Fruit fly (Drosophila melanogaster) whole organism, embryonic: ENCODE measurements around the gene Taf8.
A peak's percentile ranks its signal among the peaks of the same experiment; 100 is the strongest.

Source experiments
- B-H2 ChIP-seq: fragments of 200-800 bp; sonication (Bioruptor generic); optimal IDR thresholded peaks from 2 replicates; lab custom pipeline; 2018; ENCODE audit warnings: missing biosample characterization, mild to moderate bottlenecking, missing genetic modification characterization
- CG10209 ChIP-seq: fragments of 200-800 bp; sonication (Bioruptor generic); optimal IDR thresholded peaks from 3 replicates; lab custom pipeline; 2017; ENCODE audit warnings: missing biosample characterization, mild to moderate bottlenecking, missing genetic modification characterization, missing genetic modification reagents
- CG11456 ChIP-seq: fragments of 200-800 bp; sonication (Bioruptor generic); IDR thresholded peaks from 3 replicates; pipeline ENCODE4 v1.3.6; 2022; ENCODE audit warnings: missing biosample characterization, missing genetic modification characterization
- CG12659 ChIP-seq: fragments of 200-800 bp; sonication (Bioruptor generic); optimal IDR thresholded peaks from 3 replicates; lab custom pipeline; 2017; ENCODE audit warnings: mild to moderate bottlenecking, missing biosample characterization, missing genetic modification reagents, missing genetic modification characterization
- CG14441 ChIP-seq: fragments of 200-800 bp; sonication (Bioruptor generic); IDR thresholded peaks from 2 replicates; pipeline ENCODE4 v1.3.6; 2022; ENCODE audit warnings: missing biosample characterization, missing genetic modification characterization
- CG14710 ChIP-seq: fragments of 200-800 bp; sonication (Bioruptor generic); optimal IDR thresholded peaks from 3 replicates; lab custom pipeline; 2019; ENCODE audit warnings: missing biosample characterization, mild to moderate bottlenecking, missing genetic modification characterization, moderate library complexity
- CG15269 ChIP-seq: fragments of 200-800 bp; sonication (Bioruptor generic); optimal IDR thresholded peaks from 2 replicates; lab custom pipeline; 2018; ENCODE audit warnings: missing biosample characterization, mild to moderate bottlenecking, missing genetic modification characterization, moderate library complexity
- CG1832 ChIP-seq: fragments of 200-800 bp; sonication (Bioruptor generic); optimal IDR thresholded peaks from 2 replicates; lab custom pipeline; 2017; ENCODE audit warnings: missing biosample characterization, mild to moderate bottlenecking, missing genetic modification characterization, inconsistent platforms
- CG2120 ChIP-seq: fragments of 200-800 bp; sonication (Bioruptor generic); optimal IDR thresholded peaks from 3 replicates; lab custom pipeline; 2016; ENCODE audit warnings: missing biosample characterization, missing genetic modification characterization
- CG4360 ChIP-seq: fragments of 200-800 bp; sonication (Bioruptor generic); IDR thresholded peaks from 2 replicates; pipeline ENCODE4 v1.3.6; 2022; ENCODE audit warnings: missing biosample characterization, missing genetic modification characterization
- CG5180 ChIP-seq: fragments of 200-800 bp; sonication (Bioruptor generic); optimal IDR thresholded peaks from 3 replicates; lab custom pipeline; 2017; ENCODE audit warnings: missing biosample characterization, missing genetic modification characterization, mild to moderate bottlenecking, moderate library complexity, missing genetic modification reagents
- CG5245 ChIP-seq: fragments of 200-800 bp; sonication (Bioruptor generic); optimal IDR thresholded peaks from 3 replicates; lab custom pipeline; 2016; ENCODE audit warnings: missing biosample characterization, missing genetic modification characterization
- CG6683 ChIP-seq: fragments of 200-800 bp; sonication (Bioruptor generic); optimal IDR thresholded peaks from 2 replicates; lab custom pipeline; 2017; ENCODE audit warnings: missing biosample characterization, mild to moderate bottlenecking, missing genetic modification characterization, missing genetic modification reagents
- CG7987 ChIP-seq: fragments of 200-800 bp; sonication (Bioruptor generic); optimal IDR thresholded peaks from 2 replicates; lab custom pipeline; 2018; ENCODE audit warnings: missing biosample characterization, mild to moderate bottlenecking, missing genetic modification characterization, moderate library complexity
- CG8290 ChIP-seq, 3 experiments: fragments of 200-800 bp; sonication (Bioruptor generic); optimal IDR thresholded peaks; 2 replicates each; lab custom pipeline; 2016 to 2019; ENCODE audit warnings: missing biosample characterization in 3 of 3, missing genetic modification characterization in 3 of 3, mild to moderate bottlenecking in 2 of 3, moderate library complexity in 1 of 3
- CG8765 ChIP-seq: fragments of 200-800 bp; sonication (Bioruptor generic); IDR thresholded peaks from 2 replicates; pipeline ENCODE4 v1.3.6; 2022; ENCODE audit warnings: missing biosample characterization, missing genetic modification characterization
- Dll ChIP-seq: fragments of 200-800 bp; sonication (Bioruptor generic); IDR thresholded peaks from 4 replicates; pipeline ENCODE4 v1.3.6; 2022; ENCODE audit warnings: missing biosample characterization, missing genetic modification characterization; ENCODE audit not compliant: partially characterized antibody
- Eip74EF ChIP-seq, 2 experiments: fragments of 200-800 bp in 1 of 2; fragments of >200 bp in 1 of 2; sonication (Bioruptor generic) in 1 of 2; optimal IDR thresholded peaks; 2 replicates each; lab custom pipeline; 2017 to 2019; ENCODE audit warnings: missing biosample characterization in 2 of 2, missing genetic modification characterization in 2 of 2, mild to moderate bottlenecking in 1 of 2, moderate library complexity in 1 of 2
- GATAe ChIP-seq: fragments of 200-800 bp; sonication (Bioruptor generic); conservative IDR thresholded peaks from 2 replicates; pipeline ENCODE4 v1.3.6; 2022; ENCODE audit warnings: missing biosample characterization, missing genetic modification characterization
- HLH4C ChIP-seq: fragments of 200-800 bp; sonication (Bioruptor generic); IDR thresholded peaks from 3 replicates; pipeline ENCODE4 v1.3.6; 2022; ENCODE audit warnings: missing biosample characterization, missing genetic modification characterization; ENCODE audit not compliant: partially characterized antibody
- Hand ChIP-seq: fragments of 200-800 bp; sonication (Bioruptor generic); optimal IDR thresholded peaks from 2 replicates; lab custom pipeline; 2017; ENCODE audit warnings: mild to moderate bottlenecking, missing biosample characterization, missing genetic modification reagents, missing genetic modification characterization
- HmgD ChIP-seq: fragments of 200-800 bp; sonication (Bioruptor generic); optimal IDR thresholded peaks from 3 replicates; lab custom pipeline; 2016; ENCODE audit warnings: missing biosample characterization, missing genetic modification characterization
- MESR4 ChIP-seq: fragments of 200-800 bp; sonication (Bioruptor generic); optimal IDR thresholded peaks from 2 replicates; lab custom pipeline; 2018; ENCODE audit warnings: missing biosample characterization, mild to moderate bottlenecking, missing genetic modification characterization, moderate library complexity
- Mad ChIP-seq: fragments of 200-800 bp; sonication (Bioruptor generic); optimal IDR thresholded peaks from 2 replicates; lab custom pipeline; 2016; ENCODE audit warnings: missing biosample characterization, missing genetic modification characterization
- Opbp ChIP-seq: fragments of 200-800 bp; sonication (Bioruptor generic); IDR thresholded peaks from 3 replicates; pipeline ENCODE4 v1.3.6; 2022; ENCODE audit warnings: missing biosample characterization, missing genetic modification characterization; ENCODE audit not compliant: partially characterized antibody
- PHDP ChIP-seq: fragments of 200-800 bp; sonication (Bioruptor generic); optimal IDR thresholded peaks from 3 replicates; lab custom pipeline; 2018; ENCODE audit warnings: missing biosample characterization, mild to moderate bottlenecking, missing genetic modification characterization, moderate library complexity
- Six4 ChIP-seq: fragments of 200-800 bp; sonication (Bioruptor generic); optimal IDR thresholded peaks from 2 replicates; lab custom pipeline; 2016; ENCODE audit warnings: missing biosample characterization, missing genetic modification characterization
- ase ChIP-seq: fragments of 200-800 bp; sonication (Bioruptor generic); IDR thresholded peaks from 3 replicates; pipeline ENCODE4 v1.3.6; 2022; ENCODE audit warnings: missing biosample characterization, missing genetic modification characterization
- az2 ChIP-seq: fragments of 200-800 bp; sonication (Bioruptor generic); optimal IDR thresholded peaks from 3 replicates; lab custom pipeline; 2016; ENCODE audit warnings: missing biosample characterization, missing genetic modification characterization
- bab2 ChIP-seq: fragments of 200-800 bp; sonication (Bioruptor generic); optimal IDR thresholded peaks from 2 replicates; lab custom pipeline; 2016; ENCODE audit warnings: missing biosample characterization, missing genetic modification characterization
- bigmax ChIP-seq: fragments of 200-800 bp; sonication (Bioruptor generic); optimal IDR thresholded peaks from 2 replicates; lab custom pipeline; 2018; ENCODE audit warnings: missing biosample characterization, mild to moderate bottlenecking, missing genetic modification characterization
- cwo ChIP-seq: fragments of 200-800 bp; sonication (Bioruptor generic); optimal IDR thresholded peaks from 3 replicates; lab custom pipeline; 2017; ENCODE audit warnings: missing biosample characterization, missing genetic modification characterization, mild to moderate bottlenecking, moderate library complexity, missing genetic modification reagents
- ewg ChIP-seq: fragments of 200-800 bp; sonication (Bioruptor generic); optimal IDR thresholded peaks from 3 replicates; lab custom pipeline; 2017; ENCODE audit warnings: mild to moderate bottlenecking, missing biosample characterization, missing genetic modification reagents, missing genetic modification characterization
- fd96Cb ChIP-seq: fragments of 200-800 bp; sonication (Bioruptor generic); optimal IDR thresholded peaks from 2 replicates; lab custom pipeline; 2018; ENCODE audit warnings: missing biosample characterization, mild to moderate bottlenecking, missing genetic modification characterization, moderate library complexity
- hkb ChIP-seq, 2 experiments: fragments of 200-800 bp in 1 of 2; fragments of >200 bp in 1 of 2; sonication (Bioruptor generic) in 1 of 2; IDR thresholded peaks in 1 of 2; optimal IDR thresholded peaks in 1 of 2; 2 replicates each; pipeline versions ENCODE4 v1.3.6 to Lab custom; 2017 to 2022; ENCODE audit warnings: missing biosample characterization in 1 of 2, missing genetic modification characterization in 1 of 2
- inv ChIP-seq: fragments of 200-800 bp; sonication (Bioruptor generic); IDR thresholded peaks from 2 replicates; pipeline ENCODE4 v1.3.6; 2022; ENCODE audit warnings: missing biosample characterization, missing genetic modification characterization; ENCODE audit not compliant: partially characterized antibody
- lov ChIP-seq, 2 experiments: fragments of 200-800 bp in 1 of 2; fragments of >200 bp in 1 of 2; sonication (Bioruptor generic) in 1 of 2; IDR thresholded peaks in 1 of 2; optimal IDR thresholded peaks in 1 of 2; 2 replicates in 1 of 2; 3 replicates in 1 of 2; pipeline versions ENCODE4 v1.3.6 to Lab custom; 2017 to 2022; ENCODE audit warnings: missing biosample characterization in 1 of 2, missing genetic modification characterization in 1 of 2
- mam ChIP-seq: fragments of 200-800 bp; sonication (Bioruptor generic); optimal IDR thresholded peaks from 3 replicates; lab custom pipeline; 2016; ENCODE audit warnings: missing biosample characterization, missing genetic modification characterization
- p53 ChIP-seq: fragments of 200-800 bp; sonication (Bioruptor generic); optimal IDR thresholded peaks from 2 replicates; lab custom pipeline; 2016; ENCODE audit warnings: missing biosample characterization, missing genetic modification characterization
- salm ChIP-seq: fragments of 200-800 bp; sonication (Bioruptor generic); optimal IDR thresholded peaks from 2 replicates; lab custom pipeline; 2018; ENCODE audit warnings: missing biosample characterization, mild to moderate bottlenecking, missing genetic modification characterization
- schlank ChIP-seq: fragments of 200-800 bp; sonication (Bioruptor generic); optimal IDR thresholded peaks from 2 replicates; lab custom pipeline; 2018; ENCODE audit warnings: missing biosample characterization, mild to moderate bottlenecking, missing genetic modification characterization
- sim ChIP-seq: fragments of 200-800 bp; sonication (Bioruptor generic); IDR thresholded peaks from 2 replicates; pipeline ENCODE4 v1.3.6; 2022; ENCODE audit warnings: missing biosample characterization, missing genetic modification characterization
- so ChIP-seq: fragments of 200-800 bp; sonication (Bioruptor generic); IDR thresholded peaks from 3 replicates; pipeline ENCODE4 v1.3.6; 2022; ENCODE audit warnings: missing biosample characterization, missing genetic modification characterization
- trem ChIP-seq: fragments of 200-800 bp; optimal IDR thresholded peaks from 3 replicates; lab custom pipeline; 2019; ENCODE audit warnings: missing biosample characterization, mild to moderate bottlenecking, missing genetic modification characterization, moderate library complexity
- twi ChIP-seq: fragments of 200-800 bp; optimal IDR thresholded peaks from 2 replicates; lab custom pipeline; 2019; ENCODE audit warnings: missing biosample characterization, mild to moderate bottlenecking, missing genetic modification characterization, moderate library complexity
- tx ChIP-seq: fragments of 200-800 bp; sonication (Bioruptor generic); optimal IDR thresholded peaks from 2 replicates; lab custom pipeline; 2016; ENCODE audit warnings: missing biosample characterization, missing genetic modification characterization
- unc-4 ChIP-seq: fragments of 200-800 bp; sonication (Bioruptor generic); IDR thresholded peaks from 2 replicates; pipeline ENCODE4 v1.3.6; 2022; ENCODE audit warnings: missing biosample characterization, missing genetic modification characterization; ENCODE audit not compliant: partially characterized antibody
- vnd ChIP-seq: fragments of 200-800 bp; sonication (Bioruptor generic); IDR thresholded peaks from 3 replicates; pipeline ENCODE4 v1.3.6; 2022; ENCODE audit warnings: missing biosample characterization, missing genetic modification characterization; ENCODE audit not compliant: partially characterized antibody

Taf8 gene

dm6 chrX:18085470-18085797 is 16.3 kb upstream of the Taf8 start, which contains the start of gene Ada3 (continued):
- TF ChIP-seq lov (optimal IDR thresholded peaks at IDR 0.05; lab: Kevin White, UChicago) (no peak), lov (GFP tag; IDR thresholded peaks at IDR 0.05; lab: Robert Waterston, UW) (no peak), tx (GFP tag; lab: Kevin White, UChicago) (peak; percentile 50), ewg (GFP tag; lab: Kevin White, UChicago) (peak; percentile 58), Six4 (GFP tag; lab: Kevin White, UChicago) (peak; percentile 57), ase (GFP tag; lab: Robert Waterston, UW) (0 out of 3 replicates have a peak, but pooled peaks have one; percentile 26), cwo (peak; percentile 48), fd96Cb (tag; lab: Kevin White, UChicago) (peak; percentile 68), p53 (no peak), az2 (GFP tag; lab: Kevin White, UChicago) (peak; percentile 70), CG14441 (peak; percentile 54; the same call in 1 of the 2 replicates), schlank (no peak), bigmax (GFP tag; lab: Kevin White, UChicago) (no peak), CG11456 (peak; percentile 76), MESR4 (no peak), CG15269 (tag; lab: Kevin White, UChicago) (peak; percentile 69), HmgD (no peak), Mad (peak; percentile 54), Eip74EF (GFP tag; optimal IDR thresholded peaks at IDR 0.05; lab: Kevin White, UChicago) (no peak), CG8290 (GFP tag; optimal IDR thresholded peaks at IDR 0.05; lab: Kevin White, UChicago) (peak; percentile 42), CG8290 (tag; optimal IDR thresholded peaks at IDR 0.05; lab: Kevin White, UChicago) (peak; percentile 58 to 66), CG1832 (GFP tag; lab: Kevin White, UChicago) (no peak), CG10209 (GFP tag; lab: Kevin White, UChicago) (peak; percentile 75), CG7987 (GFP tag; lab: Kevin White, UChicago) (no peak)

DNA sequence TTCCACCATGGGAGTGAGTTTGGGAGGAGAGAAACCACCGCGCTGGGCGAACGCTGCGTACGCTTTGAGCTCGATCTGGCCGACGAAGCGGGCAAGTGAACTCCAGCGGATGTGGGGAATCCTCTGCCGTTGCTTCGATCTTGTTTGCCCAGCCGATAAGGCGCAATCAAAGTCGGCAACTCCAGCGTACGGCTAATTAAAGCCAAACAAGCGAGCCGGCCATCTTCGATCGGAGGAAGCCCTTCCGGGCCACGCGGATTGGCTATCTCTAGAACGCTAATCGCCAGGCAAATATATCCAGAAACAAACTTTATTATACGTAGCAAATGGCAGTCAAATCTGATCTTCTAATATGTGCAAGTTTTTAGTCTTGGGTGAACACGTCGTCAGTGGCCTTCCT is 13.3 kb upstream of the Taf8 start, which contains the start of gene CG7536:
TSS of gene CG7536 (minus strand) at position 101 of the 400 bp plus-strand sequence.
- TF ChIP-seq CG8765 (GFP tag; lab: Robert Waterston, UW) (no peak), mam (GFP tag; lab: Kevin White, UChicago) (no peak), sim (GFP tag; lab: Robert Waterston, UW) (no peak), CG5245 (GFP tag; lab: Kevin White, UChicago) (no peak), hkb (optimal IDR thresholded peaks at IDR 0.05; lab: Kevin White, UChicago) (no peak), hkb (GFP tag; IDR thresholded peaks at IDR 0.05; lab: Robert Waterston, UW) (no peak), bab2 (GFP tag; lab: Kevin White, UChicago) (no peak), CG2120 (no peak), twi (tag; lab: Kevin White, UChicago) (no peak), Dll (GFP tag; lab: Robert Waterston, UW) (no peak), CG6683 (GFP tag; lab: Kevin White, UChicago) (no peak), Hand (GFP tag; lab: Kevin White, UChicago) (no peak), B-H2 (GFP tag; lab: Kevin White, UChicago) (no peak), CG14710 (tag; lab: Kevin White, UChicago) (no peak), salm (tag; lab: Kevin White, UChicago) (no peak), CG5180 (no peak)

- TF ChIP-seq unc-4 (GFP tag; lab: Robert Waterston, UW) = peak; percentile 87
- TF ChIP-seq so = no peak
- peak; percentile 38 for TF ChIP-seq trem (tag; lab: Kevin White, UChicago)
- TF ChIP-seq HLH4C (GFP tag; lab: Robert Waterston, UW) = peak; percentile 95
- TF ChIP-seq Opbp (GFP tag; lab: Robert Waterston, UW) = peak; percentile 91
- no peak for TF ChIP-seq PHDP
- no peak for TF ChIP-seq GATAe (GFP tag; lab: Robert Waterston, UW)
- no peak for TF ChIP-seq CG4360 (GFP tag; lab: Robert Waterston, UW)
- peak; percentile 87 for TF ChIP-seq inv
- peak; percentile 5 for TF ChIP-seq CG12659 (GFP tag; lab: Kevin White, UChicago)
- peak; percentile 88 for TF ChIP-seq vnd (GFP tag; lab: Robert Waterston, UW)
These were observed 11.4 kb upstream of the Taf8 start, which contains the start of gene Swt1 for dm6 chrX:18090333-18090732. TSS of gene Swt1 (minus strand) at chrX:18090509.
